Worm (Caenorhabditis elegans) whole organism, L4 larva: Measurements from ENCODE around the gene T28A8.3.

ENCODE experiments used
- F44E2.7 ChIP-seq: fragments of 200-800 bp; sonication (Bioruptor generic); IDR thresholded peaks from 2 replicates; pipeline ENCODE4 v2.1.2; 2022; ENCODE audit warnings: missing genetic modification characterization, missing compliant biosample characterization
- attf-4 ChIP-seq: sonication (generic microtip); optimal IDR thresholded peaks from 3 replicates; lab custom pipeline; 2017; ENCODE audit warnings: missing biosample characterization, missing genetic modification characterization
- cey-2 ChIP-seq: sonication (generic microtip); optimal IDR thresholded peaks from 3 replicates; lab custom pipeline; 2017; ENCODE audit warnings: missing genetic modification characterization, mild to moderate bottlenecking, missing compliant biosample characterization, antibody characterized with exemption, borderline replicate concordance; ENCODE audit not compliant: insufficient read depth
- fkh-10 ChIP-seq: fragments of 150-350 bp; optimal IDR thresholded peaks from 2 replicates; lab custom pipeline; 2014; ENCODE audit warnings: missing biosample characterization, missing genetic modification reagents, missing genetic modification characterization
- lsy-2 ChIP-seq, 2 experiments: fragments of 150-350 bp in 1 of 2; sonication (generic microtip) in 1 of 2; optimal IDR thresholded peaks; 2 replicates each; lab custom pipeline; 2014 to 2017; ENCODE audit warnings: missing biosample characterization in 2 of 2, missing genetic modification characterization in 2 of 2
- mdl-1 ChIP-seq, 2 experiments: fragments of 150-350 bp in 1 of 2; sonication (generic microtip) in 1 of 2; optimal IDR thresholded peaks; 2 replicates each; lab custom pipeline; 2014 to 2017; ENCODE audit warnings: missing biosample characterization in 2 of 2, missing genetic modification characterization in 2 of 2
- mdt-29 ChIP-seq: fragments of 200-800 bp; sonication (Bioruptor generic); IDR thresholded peaks from 2 replicates; pipeline ENCODE4 v1.3.6; 2022; ENCODE audit warnings: missing genetic modification reagents, missing genetic modification characterization, missing compliant biosample characterization
- mep-1 ChIP-seq: fragments of 150-350 bp; sonication (generic microtip); optimal IDR thresholded peaks from 3 replicates; lab custom pipeline; 2014; ENCODE audit warnings: missing biosample characterization, missing genetic modification characterization
- nhr-237 ChIP-seq: sonication (generic microtip); optimal IDR thresholded peaks from 2 replicates; lab custom pipeline; 2017; ENCODE audit warnings: missing biosample characterization, missing genetic modification characterization
- unc-62 ChIP-seq, 3 experiments: fragments of 150-350 bp in 1 of 3; sonication (generic microtip); optimal IDR thresholded peaks in 2 of 3; peaks in 1 of 3; 1 replicate in 1 of 3; 2 replicates in 2 of 3; lab custom pipeline; 2014 to 2017; ENCODE audit warnings: missing biosample characterization in 3 of 3, missing genetic modification characterization in 3 of 3, missing genetic modification reagents in 3 of 3, missing genotype in 1 of 3
- ztf-11 ChIP-seq: fragments of 150-350 bp; optimal IDR thresholded peaks from 2 replicates; lab custom pipeline; 2014; ENCODE audit warnings: missing biosample characterization, missing genetic modification characterization

DNA sequence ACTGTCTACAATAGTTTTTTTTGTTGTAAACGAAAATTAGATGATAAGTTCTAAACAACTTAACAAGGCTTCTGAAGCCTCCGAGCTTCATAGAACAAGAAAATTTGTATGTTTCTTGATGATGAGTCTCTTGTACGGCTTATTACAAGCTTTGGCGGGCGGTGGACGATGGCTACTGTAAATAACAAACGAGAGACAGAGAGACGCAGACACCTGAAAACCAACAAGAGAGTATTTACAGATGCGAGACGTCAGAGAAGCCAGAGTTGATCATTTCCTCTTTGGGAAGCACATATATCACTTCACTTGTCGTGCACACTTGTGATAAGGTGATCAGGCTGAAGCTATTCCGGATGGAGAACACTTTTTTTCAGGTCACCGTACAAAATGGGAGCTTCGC is 25.0 kb downstream of the T28A8.3 start:
- TF ChIP-seq nhr-237 (tag; lab: Kevin White, UChicago) (no peak), mep-1 (tag; lab: Kevin White, UChicago) (no peak), unc-62 (GFP tag; optimal IDR thresholded peaks at IDR 0.05 in 1 of 2; lab: Kevin White, UChicago) (no peak), unc-62 (tag; optimal IDR thresholded peaks at IDR 0.05; lab: Kevin White, UChicago) (no peak), F44E2.7 (GFP tag; lab: Robert Waterston, UW) (no peak), mdl-1 (tag; optimal IDR thresholded peaks at IDR 0.05; lab: Kevin White, UChicago) (no peak), ztf-11 (tag; lab: Kevin White, UChicago) (no peak), attf-4 (tag; lab: Kevin White, UChicago) (no peak), cey-2 (tag; lab: Kevin White, UChicago) (no peak), mdt-29 (GFP tag; lab: Robert Waterston, UW) (no peak), lsy-2 (tag; optimal IDR thresholded peaks at IDR 0.05; lab: Kevin White, UChicago) (no peak), fkh-10 (GFP tag; lab: Kevin White, UChicago) (no peak)
